Fruit fly (Drosophila melanogaster) Kc167 (cell line): Measurements from ENCODE around the gene CG34126.

ENCODE experiments used
- Myc ChIP-seq: fragments of >200 bp; optimal IDR thresholded peaks from 2 replicates; lab custom pipeline; 2017; ENCODE audit warnings: missing external identifiers
- Sin3A ChIP-seq: fragments of >200 bp; optimal IDR thresholded peaks from 2 replicates; lab custom pipeline; 2018; ENCODE audit warnings: missing external identifiers
- h ChIP-seq: fragments of >200 bp; optimal IDR thresholded peaks from 3 replicates; lab custom pipeline; 2018; ENCODE audit warnings: missing external identifiers
- insv ChIP-seq: fragments of >200 bp; optimal IDR thresholded peaks from 3 replicates; lab custom pipeline; 2018; ENCODE audit warnings: missing external identifiers
- psq ChIP-seq: fragments of >200 bp; optimal IDR thresholded peaks from 2 replicates; lab custom pipeline; 2017; ENCODE audit warnings: missing external identifiers
- ttk ChIP-seq: sonication (Bioruptor generic); optimal IDR thresholded peaks from 2 replicates; lab custom pipeline; 2017; ENCODE audit warnings: missing external identifiers

Gene CG34126

dm6 chr2L:4996283-4996922 is 15.0 kb downstream of the CG34126 start:
- TF ChIP-seq h (lab: Kevin White, UChicago) (no peak), psq (lab: Kevin White, UChicago) (no peak), ttk (lab: Kevin White, UChicago) (no peak), insv (lab: Kevin White, UChicago) (no peak), Myc (lab: Kevin White, UChicago) (no peak), Sin3A (no peak)

- no peak for TF ChIP-seq h (lab: Kevin White, UChicago)
- no peak for TF ChIP-seq ttk (lab: Kevin White, UChicago)
- no peak for TF ChIP-seq insv (lab: Kevin White, UChicago)
- no peak for TF ChIP-seq psq (lab: Kevin White, UChicago)
- TF ChIP-seq Myc (lab: Kevin White, UChicago) = no peak
- TF ChIP-seq Sin3A = no peak
Measured at dm6 chr2L:4997401-4998259, 16.2 kb downstream of the CG34126 start.

- TF ChIP-seq psq (lab: Kevin White, UChicago) (no peak), insv (lab: Kevin White, UChicago) (no peak), Myc (lab: Kevin White, UChicago) (no peak), Sin3A (no peak), h (lab: Kevin White, UChicago) (no peak)
Measured at dm6 chr2L:4998260-4998560, 16.8 kb downstream of the CG34126 start.

dm6 chr2L:4998571-4999191 is 17.3 kb downstream of the CG34126 start:
- no peak for TF ChIP-seq Myc (lab: Kevin White, UChicago)
- no peak for TF ChIP-seq h (lab: Kevin White, UChicago)
- no peak for TF ChIP-seq Sin3A
- TF ChIP-seq psq (lab: Kevin White, UChicago) = no peak

dm6 chr2L:4999389-5000032 is 18.1 kb downstream of the CG34126 start:
- no peak for TF ChIP-seq psq (lab: Kevin White, UChicago)
- TF ChIP-seq insv (lab: Kevin White, UChicago) = no peak
- TF ChIP-seq h (lab: Kevin White, UChicago) = no peak
- no peak for TF ChIP-seq ttk (lab: Kevin White, UChicago)
- no peak for TF ChIP-seq Myc (lab: Kevin White, UChicago)
- TF ChIP-seq Sin3A = no peak

dm6 chr2L:5000287-5000871 is 19.0 kb downstream of the CG34126 start:
- TF ChIP-seq Sin3A (no peak), insv (lab: Kevin White, UChicago) (no peak), Myc (lab: Kevin White, UChicago) (no peak), ttk (lab: Kevin White, UChicago) (no peak), h (lab: Kevin White, UChicago) (no peak), psq (lab: Kevin White, UChicago) (no peak)

dm6 chr2L:5000919-5001581 is 19.6 kb downstream of the CG34126 start:
- TF ChIP-seq Sin3A = no peak
- TF ChIP-seq psq (lab: Kevin White, UChicago) = no peak
- no peak for TF ChIP-seq h (lab: Kevin White, UChicago)
- TF ChIP-seq insv (lab: Kevin White, UChicago) = no peak
- no peak for TF ChIP-seq Myc (lab: Kevin White, UChicago)
- TF ChIP-seq ttk (lab: Kevin White, UChicago) = no peak

- TF ChIP-seq Myc (lab: Kevin White, UChicago) (no peak), insv (lab: Kevin White, UChicago) (no peak), ttk (lab: Kevin White, UChicago) (no peak), h (lab: Kevin White, UChicago) (no peak), psq (lab: Kevin White, UChicago) (no peak), Sin3A (no peak)
Measured at dm6 chr2L:5001582-5001929, 20.1 kb downstream of the CG34126 start.

dm6 chr2L:5002031-5002430 is 20.6 kb downstream of the CG34126 start:
- no peak for TF ChIP-seq Sin3A
- TF ChIP-seq insv (lab: Kevin White, UChicago) = no peak
- TF ChIP-seq Myc (lab: Kevin White, UChicago) = no peak
- TF ChIP-seq h (lab: Kevin White, UChicago) = no peak
- no peak for TF ChIP-seq ttk (lab: Kevin White, UChicago)
- TF ChIP-seq psq (lab: Kevin White, UChicago) = no peak

dm6 chr2L:5002711-5003402 is 21.4 kb downstream of the CG34126 start:
- TF ChIP-seq h (lab: Kevin White, UChicago) (no peak), Sin3A (no peak)
